Fruit fly (Drosophila melanogaster): Measurements from ENCODE around the gene CG13014.

- TF ChIP-seq CG31224 (GFP tag; IDR thresholded peaks at IDR 0.05) = no peak
- no peak for TF ChIP-seq CG11504 (tag; optimal IDR thresholded peaks at IDR 0.05)
- no peak for TF ChIP-seq salm (tag; optimal IDR thresholded peaks at IDR 0.05)
- TF ChIP-seq oc (tag; optimal IDR thresholded peaks at IDR 0.05) = no peak
- TF ChIP-seq Camta (GFP tag; optimal IDR thresholded peaks at IDR 0.05) = no peak
These were observed 33.8 kb downstream of the CG13014 start, which contains the start of gene CG9782 for dm6 chrX:16621462-16621861.

Measured in whole organism, embryonic.